Worm (Caenorhabditis elegans) whole organism, young adult: ENCODE measurements around the gene F12A10.8.

ENCODE experiments used
- C17E4.6 ChIP-seq: fragments of 200-800 bp; sonication (Bioruptor generic); IDR thresholded peaks from 2 replicates; pipeline ENCODE4 v1.3.6; 2022; ENCODE audit warnings: missing genetic modification reagents, missing genetic modification characterization, missing compliant biosample characterization
- D2030.7 ChIP-seq: fragments of 200-800 bp; sonication (Bioruptor generic); IDR thresholded peaks from 2 replicates; pipeline ENCODE4 v1.3.6; 2022; ENCODE audit warnings: missing genetic modification reagents, missing genetic modification characterization, missing compliant biosample characterization
- F49E8.2 ChIP-seq: sonication (generic microtip); optimal IDR thresholded peaks from 3 replicates; lab custom pipeline; 2017; ENCODE audit warnings: missing genetic modification characterization, mild to moderate bottlenecking, missing compliant biosample characterization, antibody characterized with exemption, moderate library complexity; ENCODE audit not compliant: insufficient read depth
- T26A5.8 ChIP-seq: sonication (generic microtip); optimal IDR thresholded peaks from 2 replicates; lab custom pipeline; 2016; ENCODE audit warnings: missing genetic modification characterization, missing compliant biosample characterization
- Y56A3A.18 ChIP-seq: fragments of 200-800 bp; sonication (Bioruptor generic); IDR thresholded peaks from 2 replicates; pipeline ENCODE4 v1.3.6; 2022; ENCODE audit warnings: missing genetic modification reagents, missing genetic modification characterization, missing compliant biosample characterization
- ama-1 ChIP-seq, 3 experiments: fragments of 150-350 bp in 1 of 3; sonication (generic microtip) in 2 of 3; optimal IDR thresholded peaks; 2 replicates each; lab custom pipeline; 2014 to 2018; ENCODE audit warnings: missing biosample characterization in 2 of 3, missing genetic modification characterization in 2 of 3, missing genetic modification reagents in 2 of 3
- aptf-2 ChIP-seq: fragments of 200-800 bp; sonication (Bioruptor generic); conservative IDR thresholded peaks from 2 replicates; pipeline ENCODE4 v1.3.6; 2022; ENCODE audit warnings: missing genetic modification reagents, missing genetic modification characterization, missing compliant biosample characterization
- attf-5 ChIP-seq: fragments of 200-800 bp; sonication (Bioruptor generic); optimal IDR thresholded peaks from 2 replicates; lab custom pipeline; 2018; ENCODE audit warnings: mild to moderate bottlenecking, missing genetic modification characterization, missing compliant biosample characterization
- attf-6 ChIP-seq: fragments of 200-800 bp; sonication (Bioruptor generic); IDR thresholded peaks from 2 replicates; pipeline ENCODE4 v1.3.6; 2022; ENCODE audit warnings: missing genetic modification reagents, missing genetic modification characterization, missing compliant biosample characterization
- bed-2 ChIP-seq: fragments of 200-800 bp; sonication (Bioruptor generic); IDR thresholded peaks from 2 replicates; pipeline ENCODE4 v1.3.6; 2022; ENCODE audit warnings: missing genetic modification reagents, missing genetic modification characterization, missing compliant biosample characterization
- ccch-3 ChIP-seq: fragments of 200-800 bp; sonication (Bioruptor generic); optimal IDR thresholded peaks from 2 replicates; lab custom pipeline; 2018; ENCODE audit warnings: mild to moderate bottlenecking, missing genetic modification characterization, missing compliant biosample characterization
- ceh-58 ChIP-seq: fragments of 200-800 bp; sonication (Bioruptor generic); IDR thresholded peaks from 2 replicates; pipeline ENCODE4 v1.3.6; 2022; ENCODE audit warnings: missing genetic modification characterization, missing compliant biosample characterization
- chd-7 ChIP-seq: sonication (generic microtip); optimal IDR thresholded peaks from 2 replicates; lab custom pipeline; 2016; ENCODE audit warnings: mild to moderate bottlenecking, missing genetic modification characterization, moderate library complexity, missing compliant biosample characterization
- dpff-1 ChIP-seq: sonication (generic microtip); optimal IDR thresholded peaks from 2 replicates; lab custom pipeline; 2017; ENCODE audit warnings: mild to moderate bottlenecking, missing genetic modification characterization, missing compliant biosample characterization
- efl-1 ChIP-seq: fragments of 150-350 bp; optimal IDR thresholded peaks from 2 replicates; lab custom pipeline; 2014; ENCODE audit warnings: missing biosample characterization, missing genetic modification reagents, missing genetic modification characterization
- fkh-3 ChIP-seq: sonication (generic microtip); optimal IDR thresholded peaks from 2 replicates; lab custom pipeline; 2016; ENCODE audit warnings: mild to moderate bottlenecking, missing genetic modification characterization, missing compliant biosample characterization
- him-1 ChIP-seq: sonication (generic microtip); optimal IDR thresholded peaks from 2 replicates; lab custom pipeline; 2016; ENCODE audit warnings: missing genotype, missing genetic modification reagents, missing genetic modification characterization, missing compliant biosample characterization
- hlh-12 ChIP-seq: sonication (generic microtip); optimal IDR thresholded peaks from 2 replicates; lab custom pipeline; 2016; ENCODE audit warnings: missing genetic modification characterization, missing compliant biosample characterization
- let-526 ChIP-seq: fragments of 200-800 bp; sonication (Bioruptor generic); IDR thresholded peaks from 2 replicates; pipeline ENCODE4 v1.3.6; 2022; ENCODE audit warnings: missing genetic modification reagents, missing genetic modification characterization, missing compliant biosample characterization
- lin-35 ChIP-seq, 3 experiments: fragments of 150-350 bp in 2 of 3; sonication (generic microtip) in 1 of 3; optimal IDR thresholded peaks; 2 replicates each; lab custom pipeline; 2014 to 2018; ENCODE audit warnings: missing biosample characterization in 3 of 3, missing genetic modification characterization in 3 of 3, missing genetic modification reagents in 3 of 3
- lsl-1 ChIP-seq: fragments of 200-800 bp; sonication (Bioruptor generic); optimal IDR thresholded peaks from 2 replicates; lab custom pipeline; 2018; ENCODE audit warnings: mild to moderate bottlenecking, missing genetic modification characterization, moderate library complexity, missing compliant biosample characterization
- lsy-27 ChIP-seq: sonication (generic microtip); optimal IDR thresholded peaks from 2 replicates; lab custom pipeline; 2017; ENCODE audit warnings: missing genetic modification characterization, mild to moderate bottlenecking, missing compliant biosample characterization, antibody characterized with exemption, missing genotype, borderline replicate concordance; ENCODE audit not compliant: insufficient read depth
- madf-6 ChIP-seq: fragments of 200-800 bp; sonication (Bioruptor generic); IDR thresholded peaks from 2 replicates; pipeline ENCODE4 v1.3.6; 2022; ENCODE audit warnings: missing genetic modification reagents, missing genetic modification characterization, missing compliant biosample characterization
- madf-8 ChIP-seq: fragments of 200-800 bp; sonication (Bioruptor generic); conservative IDR thresholded peaks from 2 replicates; pipeline ENCODE4 v1.3.6; 2022; ENCODE audit warnings: missing genetic modification reagents, missing genetic modification characterization, missing compliant biosample characterization
- mel-28 ChIP-seq: sonication (generic microtip); optimal IDR thresholded peaks from 2 replicates; lab custom pipeline; 2016; ENCODE audit warnings: borderline replicate concordance, mild to moderate bottlenecking, missing genetic modification characterization, missing compliant biosample characterization
- nfyb-1 ChIP-seq: fragments of 200-800 bp; sonication (Bioruptor generic); IDR thresholded peaks from 2 replicates; pipeline ENCODE4 v1.3.6; 2022; ENCODE audit warnings: missing genetic modification reagents, missing genetic modification characterization, missing compliant biosample characterization
- nhr-120 ChIP-seq: fragments of 200-800 bp; sonication (Bioruptor generic); IDR thresholded peaks from 2 replicates; pipeline ENCODE4 v1.3.6; 2022; ENCODE audit warnings: missing genetic modification characterization, missing compliant biosample characterization
- nhr-27 ChIP-seq: fragments of 200-800 bp; sonication (Bioruptor generic); optimal IDR thresholded peaks from 2 replicates; lab custom pipeline; 2018; ENCODE audit warnings: mild to moderate bottlenecking, missing genetic modification characterization, moderate library complexity, missing compliant biosample characterization
- nhr-80 ChIP-seq: sonication (generic microtip); optimal IDR thresholded peaks from 2 replicates; lab custom pipeline; 2016; ENCODE audit warnings: missing genetic modification characterization, missing compliant biosample characterization
- nhr-90 ChIP-seq: sonication (generic microtip); optimal IDR thresholded peaks from 2 replicates; lab custom pipeline; 2016; ENCODE audit warnings: missing genotype, mild to moderate bottlenecking, missing genetic modification characterization, missing compliant biosample characterization
- sdz-38 ChIP-seq: sonication (generic microtip); optimal IDR thresholded peaks from 2 replicates; lab custom pipeline; 2016; ENCODE audit warnings: missing genotype, missing genetic modification characterization, missing compliant biosample characterization
- sea-2 ChIP-seq: fragments of 200-800 bp; sonication (Bioruptor generic); IDR thresholded peaks from 2 replicates; pipeline ENCODE4 v1.3.6; 2022; ENCODE audit warnings: missing genetic modification characterization, missing compliant biosample characterization
- snpc-1.1 ChIP-seq: sonication (generic microtip); optimal IDR thresholded peaks from 2 replicates; lab custom pipeline; 2017; ENCODE audit warnings: missing genetic modification characterization, mild to moderate bottlenecking, missing compliant biosample characterization, antibody characterized with exemption, moderate library complexity, missing genotype, missing genetic modification reagents; ENCODE audit not compliant: insufficient read depth
- snpc-3.4 ChIP-seq: sonication (generic microtip); optimal IDR thresholded peaks from 2 replicates; lab custom pipeline; 2017; ENCODE audit warnings: missing genetic modification characterization, mild to moderate bottlenecking, missing compliant biosample characterization, antibody characterized with exemption, moderate library complexity, missing genotype, missing genetic modification reagents
- tbp1 ChIP-seq: fragments of 200-800 bp; sonication (Bioruptor generic); optimal IDR thresholded peaks from 2 replicates; lab custom pipeline; 2018; ENCODE audit warnings: mild to moderate bottlenecking, missing genetic modification characterization, missing compliant biosample characterization
- unc-62 ChIP-seq: fragments of 150-350 bp; optimal IDR thresholded peaks from 2 replicates; lab custom pipeline; 2014; ENCODE audit warnings: missing biosample characterization, missing genetic modification reagents, missing genetic modification characterization
- xnd-1 ChIP-seq: sonication (generic microtip); optimal IDR thresholded peaks from 2 replicates; lab custom pipeline; 2016; ENCODE audit warnings: missing genotype, missing genetic modification reagents, missing genetic modification characterization, missing compliant biosample characterization
- ztf-25 ChIP-seq: fragments of 200-800 bp; sonication (Bioruptor generic); IDR thresholded peaks from 2 replicates; pipeline ENCODE4 v1.3.6; 2022; ENCODE audit warnings: missing genetic modification reagents, missing genetic modification characterization, missing compliant biosample characterization
- ztf-26 ChIP-seq: sonication (generic microtip); optimal IDR thresholded peaks from 2 replicates; lab custom pipeline; 2017; ENCODE audit warnings: missing genetic modification characterization, missing compliant biosample characterization
- ztf-28 ChIP-seq: fragments of 200-800 bp; sonication (Bioruptor generic); IDR thresholded peaks from 2 replicates; pipeline ENCODE4 v1.3.6; 2022; ENCODE audit warnings: missing genetic modification reagents, missing genetic modification characterization, missing compliant biosample characterization

Gene F12A10.8

DNA sequence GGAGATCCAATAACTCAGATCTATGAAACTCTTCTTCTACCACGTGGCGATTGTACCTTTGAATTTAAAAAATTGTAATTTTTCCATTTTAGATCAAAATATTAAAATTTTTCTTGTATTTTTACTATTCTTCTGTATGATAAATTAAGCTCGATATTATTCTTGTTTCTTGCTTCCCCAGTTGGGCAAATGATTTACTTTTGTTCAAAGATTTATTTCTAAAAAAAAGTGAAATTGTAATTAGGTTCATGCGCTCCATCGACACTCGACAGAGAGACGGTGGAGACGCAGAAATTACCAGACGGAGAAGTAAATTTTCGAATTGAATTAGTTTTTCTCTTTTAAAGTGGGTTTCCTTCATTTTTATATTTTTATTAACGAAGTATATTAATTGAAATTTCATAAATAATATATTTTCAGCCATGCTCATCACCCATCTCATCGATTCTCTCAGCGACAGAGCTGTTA lies 5.0 kb upstream of the F12A10.8 start, which contains the start of gene npp-24:
npp-24 (plus strand) TSS at position 51 of the 468 bp plus-strand sequence.
- TF ChIP-seq nfyb-1 (GFP tag; lab: Robert Waterston, UW) (no peak), ztf-26 (tag; lab: Kevin White, UChicago) (no peak), dpff-1 (tag; lab: Kevin White, UChicago) (no peak), lin-35 (GFP tag; optimal IDR thresholded peaks at IDR 0.05; lab: Kevin White, UChicago) (peak in 1 of 3 experiments; percentile 43), sea-2 (no peak), ztf-25 (GFP tag; lab: Robert Waterston, UW) (no peak), F49E8.2 (tag; lab: Kevin White, UChicago) (no peak), fkh-3 (no peak)

DNA sequence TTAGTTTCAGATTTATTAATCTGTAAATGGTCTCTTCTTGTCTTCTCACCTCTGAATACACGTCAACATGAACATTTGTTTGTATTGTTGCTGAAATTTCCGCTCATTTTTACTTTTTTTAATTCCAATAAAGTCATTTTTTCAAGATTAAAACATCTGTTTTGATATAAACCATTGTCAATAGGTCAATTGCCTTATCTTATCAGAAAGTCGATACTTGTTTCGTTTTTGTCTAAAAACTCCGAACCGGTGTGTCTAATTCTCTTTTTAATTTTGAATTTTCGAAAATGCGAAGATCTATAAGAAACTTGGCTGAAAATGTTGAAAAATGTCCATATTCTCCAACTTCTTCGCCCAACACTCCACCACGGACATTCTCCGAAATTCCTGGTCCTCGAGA lies 2.9 kb upstream of the F12A10.8 start, which contains the start of gene cyp-44A1:
cyp-44A1 (plus strand) TSS at position 285 of the 400 bp plus-strand sequence.
- TF ChIP-seq him-1 (tag; lab: Kevin White, UChicago) (no peak), lsy-27 (tag; lab: Kevin White, UChicago) (no peak), ztf-28 (GFP tag; lab: Robert Waterston, UW) (no peak), efl-1 (GFP tag; lab: Kevin White, UChicago) (no peak), C17E4.6 (GFP tag; lab: Robert Waterston, UW) (no peak), ama-1 (optimal IDR thresholded peaks at IDR 0.05; lab: Kevin White, UChicago) (no peak), ama-1 (GFP tag; optimal IDR thresholded peaks at IDR 0.05; lab: Kevin White, UChicago) (no peak), lin-35 (GFP tag; optimal IDR thresholded peaks at IDR 0.05; lab: Kevin White, UChicago) (no peak), unc-62 (GFP tag; lab: Kevin White, UChicago) (no peak), nhr-120 (no peak), T26A5.8 (tag; lab: Kevin White, UChicago) (no peak), sdz-38 (tag; lab: Kevin White, UChicago) (no peak), attf-5 (GFP tag; lab: Kevin White, UChicago) (no peak), bed-2 (no peak)

ce11 chrII:5500470-5500869 lies 394 bp downstream of the F12A10.8 start, which contains the start of gene fzy-1:
fzy-1 (plus strand) TSS chrII:5500770.
- TF ChIP-seq Y56A3A.18 (GFP tag; lab: Robert Waterston, UW): no peak

DNA sequence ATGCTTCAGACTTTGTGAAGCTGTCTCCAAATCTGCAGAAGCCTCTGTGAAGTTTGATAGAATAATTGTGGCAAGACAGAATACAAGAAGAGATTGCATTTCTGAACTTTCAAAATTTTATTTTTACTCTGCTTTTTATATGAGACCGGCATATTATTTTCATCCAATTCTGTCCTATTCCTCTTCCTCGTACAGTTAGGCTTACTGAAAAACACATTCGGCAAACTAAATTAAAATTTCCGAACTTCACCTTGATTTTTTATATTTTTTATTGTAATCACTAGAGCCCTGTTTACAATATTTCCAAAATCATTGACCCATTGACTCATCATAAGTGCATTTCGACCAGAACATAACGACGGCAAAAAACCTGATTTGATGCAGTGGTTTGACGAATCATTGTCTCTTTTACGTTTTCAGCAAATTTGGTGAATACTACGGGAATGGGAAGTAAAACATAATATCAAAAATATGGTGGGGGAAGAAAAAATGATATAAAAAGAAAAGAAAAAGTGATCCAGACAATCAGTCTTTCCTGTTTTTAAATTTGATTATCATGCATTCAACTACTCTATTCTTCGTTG lies 2.6 kb downstream of the F12A10.8 start, which contains the start of the genes suex-1 and F12A10.9:
suex-1 (minus strand) TSS at position 101 of the 584 bp plus-strand sequence.
F12A10.9 (plus strand) TSS at position 534 of the 584 bp plus-strand sequence.
- TF ChIP-seq nhr-80 (tag; lab: Kevin White, UChicago) (no peak), attf-5 (GFP tag; lab: Kevin White, UChicago) (no peak), lsl-1 (GFP tag; lab: Kevin White, UChicago) (no peak), Y56A3A.18 (GFP tag; lab: Robert Waterston, UW) (no peak), fkh-3 (no peak)

ce11 chrII:5497541-5497940 lies 3.3 kb downstream of the F12A10.8 start:
- TF ChIP-seq ztf-28 (GFP tag; lab: Robert Waterston, UW) (no peak), chd-7 (no peak), nhr-27 (tag; lab: Kevin White, UChicago) (no peak), ceh-58 (no peak), let-526 (GFP tag; lab: Robert Waterston, UW) (no peak), snpc-3.4 (no peak), lsl-1 (GFP tag; lab: Kevin White, UChicago) (no peak), efl-1 (GFP tag; lab: Kevin White, UChicago) (peak; percentile 59), madf-6 (peak; percentile 83), D2030.7 (GFP tag; lab: Robert Waterston, UW) (0 out of 2 replicates have a peak, but pooled peaks have one; percentile 27), nhr-90 (tag; lab: Kevin White, UChicago) (no peak), aptf-2 (GFP tag; lab: Robert Waterston, UW) (no peak), xnd-1 (tag; lab: Kevin White, UChicago) (peak; percentile 44), ccch-3 (GFP tag; lab: Kevin White, UChicago) (no peak), hlh-12 (tag; lab: Kevin White, UChicago) (no peak), mel-28 (no peak), tbp1 (GFP tag; lab: Kevin White, UChicago) (no peak), snpc-1.1 (no peak), attf-6 (GFP tag; lab: Robert Waterston, UW) (no peak), madf-8 (peak; percentile 33)
